Fruit fly (Drosophila melanogaster): ENCODE measurements around the gene ddbt.

- TF ChIP-seq pan (optimal IDR thresholded peaks at IDR 0.05) (no peak), usp (GFP tag; optimal IDR thresholded peaks at IDR 0.05) (no peak), psq (optimal IDR thresholded peaks at IDR 0.05) (no peak)
These were observed 22.2 kb downstream of the ddbt start for dm6 chr3L:339072-339471.

Measured in whole organism.